Worm (Caenorhabditis elegans): ENCODE measurements around the gene T28C12.2.

The T28C12.2 gene

DNA sequence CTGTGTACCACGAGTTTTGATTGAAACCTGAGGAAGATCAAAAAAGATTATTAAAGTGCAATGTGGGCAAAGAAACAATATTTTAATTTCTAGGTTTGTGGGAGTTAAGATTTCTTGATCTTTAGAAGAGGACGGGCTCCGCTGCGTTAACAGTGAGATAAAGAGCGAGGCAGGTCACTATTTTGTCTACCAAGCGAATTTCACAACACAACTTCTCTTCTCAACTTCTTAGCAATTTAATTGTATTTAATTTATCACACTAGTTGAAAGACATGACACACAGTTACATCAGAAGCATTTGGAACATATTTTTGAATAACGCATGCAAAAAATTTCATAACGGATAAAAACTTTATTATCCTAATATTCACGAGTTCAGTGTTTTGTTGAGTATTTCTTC lies 2.6 kb upstream of the T28C12.2 start:
- TF ChIP-seq nhr-2 (tag; optimal IDR thresholded peaks at IDR 0.05): no peak
- TF ChIP-seq pha-4 (tag; optimal IDR thresholded peaks at IDR 0.05): no peak
- TF ChIP-seq ceh-43 (GFP tag; optimal IDR thresholded peaks at IDR 0.05): no peak
- no peak for TF ChIP-seq flh-1 (GFP tag; optimal IDR thresholded peaks at IDR 0.05)
- TF ChIP-seq sem-2 (GFP tag; optimal IDR thresholded peaks at IDR 0.05): no peak
- no peak for TF ChIP-seq cnd-1 (tag; optimal IDR thresholded peaks at IDR 0.05)
- TF ChIP-seq ces-1 (GFP tag; optimal IDR thresholded peaks at IDR 0.05): no peak
- TF ChIP-seq unc-120 (tag; optimal IDR thresholded peaks at IDR 0.05; ENCODE audit: poor library complexity, severe bottlenecking): no peak
- TF ChIP-seq tbx-8 (GFP tag; optimal IDR thresholded peaks at IDR 0.05): no peak
- no peak for TF ChIP-seq nhr-237 (tag; optimal IDR thresholded peaks at IDR 0.05)
- TF ChIP-seq lin-13 (tag; optimal IDR thresholded peaks at IDR 0.05): no peak
- no peak for TF ChIP-seq sptf-1 (tag; optimal IDR thresholded peaks at IDR 0.05)
- TF ChIP-seq unc-62 (GFP tag; optimal IDR thresholded peaks at IDR 0.05): no peak

DNA sequence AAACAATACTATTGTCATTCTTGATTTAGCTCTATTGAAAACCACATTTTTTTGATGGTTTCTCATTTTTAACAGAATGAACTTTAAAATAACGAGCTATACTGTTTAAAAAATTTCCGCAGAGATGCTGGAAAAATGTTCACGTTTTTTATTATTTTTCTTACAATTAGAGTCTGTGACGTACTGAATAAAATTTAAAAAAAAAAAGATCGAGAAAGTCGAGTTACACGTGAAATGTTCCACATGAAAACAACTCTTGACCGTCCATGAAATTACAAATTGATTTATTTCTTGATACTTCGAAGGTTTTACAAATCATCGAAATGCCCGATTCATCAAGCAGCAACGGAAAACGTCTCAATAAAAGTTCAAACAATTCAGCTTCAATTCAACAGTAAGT lies 2.0 kb upstream of the T28C12.2 start, which contains the start of gene fbxa-202:
TSS of gene fbxa-202 (plus strand) at position 301 of the 400 bp plus-strand sequence.
- no peak for TF ChIP-seq unc-62 (GFP tag; optimal IDR thresholded peaks at IDR 0.05)
- TF ChIP-seq blmp-1 (tag; optimal IDR thresholded peaks at IDR 0.05): no peak
- TF ChIP-seq nhr-2 (tag; optimal IDR thresholded peaks at IDR 0.05): no peak
- no peak for TF ChIP-seq lsy-2 (tag; optimal IDR thresholded peaks at IDR 0.05)
- TF ChIP-seq sptf-1 (tag; optimal IDR thresholded peaks at IDR 0.05): no peak
- no peak for TF ChIP-seq flh-1 (GFP tag; optimal IDR thresholded peaks at IDR 0.05)
- TF ChIP-seq mab-5 (tag; optimal IDR thresholded peaks at IDR 0.05): no peak
- no peak for TF ChIP-seq tbx-8 (GFP tag; optimal IDR thresholded peaks at IDR 0.05)
- no peak for TF ChIP-seq nhr-28 (tag; optimal IDR thresholded peaks at IDR 0.05)
- no peak for TF ChIP-seq ztf-11 (tag; optimal IDR thresholded peaks at IDR 0.05)

DNA sequence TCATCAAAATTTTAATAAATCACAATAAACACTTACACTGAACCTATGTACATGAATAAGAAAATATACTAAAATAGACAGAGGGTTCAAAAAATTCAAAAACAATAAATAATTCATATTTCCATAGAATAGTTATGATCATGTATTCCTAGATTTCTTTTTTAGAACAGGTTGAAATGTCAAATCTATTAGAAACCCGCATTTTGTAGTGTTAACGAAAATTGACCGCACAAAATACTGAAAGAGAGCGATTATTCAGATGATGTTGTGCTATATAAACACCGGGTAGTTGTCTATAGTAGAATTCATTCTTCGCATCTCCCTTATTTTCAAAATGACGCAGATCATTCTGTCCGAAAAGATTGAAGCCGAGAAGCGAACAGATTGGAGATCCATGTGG lies 2.6 kb downstream of the T28C12.2 start, which contains the start of gene T28C12.1:
TSS of gene T28C12.1 (plus strand) at position 301 of the 400 bp plus-strand sequence.
- TF ChIP-seq lsy-2 (tag; optimal IDR thresholded peaks at IDR 0.05) (no peak), elt-3 (tag; optimal IDR thresholded peaks at IDR 0.05) (no peak), snpc-4 (tag; optimal IDR thresholded peaks at IDR 0.05) (no peak), zip-8 (tag; optimal IDR thresholded peaks at IDR 0.05) (no peak), mep-1 (tag; optimal IDR thresholded peaks at IDR 0.05) (no peak), unc-39 (tag; optimal IDR thresholded peaks at IDR 0.05) (no peak), tbx-8 (GFP tag; optimal IDR thresholded peaks at IDR 0.05) (no peak), drap-1 (GFP tag; optimal IDR thresholded peaks at IDR 0.05) (no peak), ces-1 (GFP tag; optimal IDR thresholded peaks at IDR 0.05) (no peak), nhr-12 (tag; optimal IDR thresholded peaks at IDR 0.05) (no peak), hlh-1 (tag; optimal IDR thresholded peaks at IDR 0.05) (no peak), bed-3 (GFP tag; optimal IDR thresholded peaks at IDR 0.05) (no peak), mls-2 (tag; optimal IDR thresholded peaks at IDR 0.05) (no peak), ceh-43 (GFP tag; optimal IDR thresholded peaks at IDR 0.05) (no peak), sptf-1 (tag; optimal IDR thresholded peaks at IDR 0.05) (no peak)

DNA sequence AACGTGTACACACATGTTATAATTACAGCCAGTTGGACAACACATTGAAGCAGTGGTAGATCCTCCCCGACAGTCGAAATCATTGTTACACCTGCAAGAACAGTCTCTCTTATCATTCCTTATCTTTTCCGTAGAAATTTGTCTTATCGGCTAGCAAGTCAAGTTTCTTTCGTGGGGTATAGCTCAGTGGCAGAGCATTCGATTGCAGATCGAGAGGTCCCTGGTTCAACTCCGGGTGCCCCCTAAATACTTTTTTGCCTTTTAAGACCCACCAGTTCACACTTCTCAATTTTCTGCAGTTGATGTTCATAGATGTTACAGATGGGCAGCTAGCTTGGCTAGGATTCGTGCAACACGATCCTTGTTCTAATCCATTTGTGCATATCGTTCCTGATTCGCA lies 6.2 kb downstream of the T28C12.2 start:
- TF ChIP-seq mls-2 (tag; optimal IDR thresholded peaks at IDR 0.05) (no peak), nhr-2 (tag; optimal IDR thresholded peaks at IDR 0.05) (no peak), unc-62 (GFP tag; optimal IDR thresholded peaks at IDR 0.05) (no peak), elt-3 (tag; optimal IDR thresholded peaks at IDR 0.05) (no peak), pha-4 (tag; optimal IDR thresholded peaks at IDR 0.05) (no peak), M03D4.4 (tag; optimal IDR thresholded peaks at IDR 0.05) (no peak), ces-1 (GFP tag; optimal IDR thresholded peaks at IDR 0.05) (no peak)

DNA sequence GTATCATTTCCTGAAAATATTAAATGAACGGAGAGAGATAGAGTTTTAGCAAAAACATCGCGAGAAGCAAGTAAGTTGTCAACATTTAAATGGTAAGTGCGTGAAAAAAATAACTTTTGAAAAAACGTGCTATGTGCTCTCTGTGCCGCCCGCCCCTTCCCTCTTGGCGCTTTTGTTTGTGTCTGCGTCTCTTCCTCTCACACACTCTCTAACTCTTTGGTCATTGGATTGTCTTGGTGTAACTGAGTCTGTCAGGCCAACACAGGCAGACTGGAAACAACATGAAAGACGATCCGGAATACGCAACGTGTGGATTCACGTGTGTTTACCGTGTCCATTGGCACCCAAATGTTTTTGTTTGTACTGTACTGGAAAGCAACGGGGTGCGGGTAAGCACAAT lies 7.1 kb downstream of the T28C12.2 start, which contains the start of gene T28C12.6:
TSS of gene T28C12.6 (minus strand) at position 12 of the 400 bp plus-strand sequence.
- no peak for TF ChIP-seq mls-2 (tag; optimal IDR thresholded peaks at IDR 0.05)
- TF ChIP-seq ceh-83 (GFP tag; optimal IDR thresholded peaks at IDR 0.05): no peak

DNA sequence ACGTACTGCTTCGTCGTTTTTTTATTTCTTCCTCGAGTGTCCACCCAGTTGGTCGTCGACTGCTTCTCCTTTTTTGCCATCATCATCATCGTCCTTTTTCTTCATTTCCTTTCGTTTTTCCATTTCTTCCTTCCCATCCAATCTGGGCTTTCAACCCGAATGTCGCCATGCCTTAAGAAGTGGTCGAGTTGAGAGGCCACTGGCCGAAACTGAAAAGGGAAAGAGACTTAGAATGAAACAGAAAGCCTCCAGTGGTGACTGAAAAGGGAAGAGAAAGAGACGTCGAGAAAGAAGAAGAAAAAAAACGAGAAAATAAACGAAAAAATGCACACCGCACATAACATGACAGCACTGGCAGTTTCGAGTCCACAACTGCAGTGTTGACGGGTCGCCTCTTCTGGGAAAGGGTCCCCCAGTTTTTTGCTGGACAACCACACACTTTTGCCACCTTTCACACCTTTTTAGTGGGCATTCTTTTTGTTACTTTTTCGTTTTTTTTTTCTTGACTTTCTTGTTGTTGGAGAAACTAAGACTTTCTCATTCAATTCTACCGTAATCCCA lies 12.2 kb downstream of the T28C12.2 start:
- no peak for TF ChIP-seq ham-2 (GFP tag; optimal IDR thresholded peaks at IDR 0.05)
- TF ChIP-seq pha-4 (tag; optimal IDR thresholded peaks at IDR 0.05): no peak
- TF ChIP-seq drap-1 (GFP tag; optimal IDR thresholded peaks at IDR 0.05): no peak
- TF ChIP-seq sem-2 (GFP tag; optimal IDR thresholded peaks at IDR 0.05): no peak
- no peak for TF ChIP-seq ces-1 (GFP tag; optimal IDR thresholded peaks at IDR 0.05)
- no peak for TF ChIP-seq mep-1 (tag; optimal IDR thresholded peaks at IDR 0.05)
- TF ChIP-seq unc-62 (GFP tag; optimal IDR thresholded peaks at IDR 0.05): no peak
